Worm (Caenorhabditis elegans) whole organism, L3 larva: ENCODE results near the gene C37H5.13.

Source experiments
- aly-2 ChIP-seq: fragments of 150-350 bp; optimal IDR thresholded peaks from 2 replicates; lab custom pipeline; 2014; ENCODE audit warnings: missing biosample characterization, missing genetic modification characterization
- ama-1 ChIP-seq: fragments of 150-350 bp; optimal IDR thresholded peaks from 2 replicates; lab custom pipeline; 2018
- fkh-10 ChIP-seq: sonication (generic microtip); optimal IDR thresholded peaks from 2 replicates; lab custom pipeline; 2017; ENCODE audit warnings: missing biosample characterization, missing genetic modification reagents, missing genetic modification characterization
- nhr-12 ChIP-seq: fragments of 150-350 bp; optimal IDR thresholded peaks from 2 replicates; lab custom pipeline; 2014; ENCODE audit warnings: missing biosample characterization, missing genetic modification characterization
- nhr-23 ChIP-seq: fragments of 150-350 bp; optimal IDR thresholded peaks from 2 replicates; lab custom pipeline; 2014; ENCODE audit warnings: missing biosample characterization, missing genetic modification reagents, missing genetic modification characterization
- nhr-28 ChIP-seq: fragments of 150-350 bp; optimal IDR thresholded peaks from 2 replicates; lab custom pipeline; 2014; ENCODE audit warnings: missing biosample characterization, missing genetic modification characterization
- unc-62 ChIP-seq: fragments of 150-350 bp; sonication (generic microtip); optimal IDR thresholded peaks from 4 replicates; lab custom pipeline; 2014; ENCODE audit warnings: missing biosample characterization, missing genetic modification reagents, missing genetic modification characterization

DNA sequence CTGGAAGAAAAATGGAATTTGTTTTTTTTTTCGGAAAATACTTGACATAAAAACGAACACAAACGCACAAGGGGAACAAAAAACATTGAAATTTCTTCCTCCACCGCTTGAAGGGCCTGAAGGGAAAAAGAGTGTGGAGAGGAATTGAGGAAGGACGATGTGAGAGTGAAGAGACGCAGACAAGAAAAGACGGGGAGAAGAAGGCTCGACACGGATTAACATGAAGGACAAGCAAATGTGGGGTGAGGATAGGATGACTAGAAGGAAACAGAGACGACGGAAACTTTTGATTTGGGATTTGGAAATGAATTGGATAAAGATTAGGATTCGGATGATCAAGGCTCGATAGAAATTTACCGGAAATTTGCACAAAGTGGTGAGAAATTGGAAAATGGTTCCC, 2.2 kb downstream of the C37H5.13 start:
- TF ChIP-seq fkh-10 (no peak), nhr-23 (tag; lab: Kevin White, UChicago) (peak; percentile 1), unc-62 (GFP tag; lab: Kevin White, UChicago) (no peak), aly-2 (tag; lab: Kevin White, UChicago) (no peak), ama-1 (lab: Kevin White, UChicago) (no peak), nhr-12 (tag; lab: Kevin White, UChicago) (no peak), nhr-28 (tag; lab: Kevin White, UChicago) (no peak)
